Fruit fly (Drosophila melanogaster) S2 (cell line): ENCODE results near the gene croc.

Experiments
- CG8478 ChIP-seq: fragments of >200 bp; optimal IDR thresholded peaks from 2 replicates; lab custom pipeline; 2018
- CTCF ChIP-seq, 2 experiments: fragments of >200 bp; optimal IDR thresholded peaks; 2 replicates each; lab custom pipeline; 2018

Gene croc

DNA sequence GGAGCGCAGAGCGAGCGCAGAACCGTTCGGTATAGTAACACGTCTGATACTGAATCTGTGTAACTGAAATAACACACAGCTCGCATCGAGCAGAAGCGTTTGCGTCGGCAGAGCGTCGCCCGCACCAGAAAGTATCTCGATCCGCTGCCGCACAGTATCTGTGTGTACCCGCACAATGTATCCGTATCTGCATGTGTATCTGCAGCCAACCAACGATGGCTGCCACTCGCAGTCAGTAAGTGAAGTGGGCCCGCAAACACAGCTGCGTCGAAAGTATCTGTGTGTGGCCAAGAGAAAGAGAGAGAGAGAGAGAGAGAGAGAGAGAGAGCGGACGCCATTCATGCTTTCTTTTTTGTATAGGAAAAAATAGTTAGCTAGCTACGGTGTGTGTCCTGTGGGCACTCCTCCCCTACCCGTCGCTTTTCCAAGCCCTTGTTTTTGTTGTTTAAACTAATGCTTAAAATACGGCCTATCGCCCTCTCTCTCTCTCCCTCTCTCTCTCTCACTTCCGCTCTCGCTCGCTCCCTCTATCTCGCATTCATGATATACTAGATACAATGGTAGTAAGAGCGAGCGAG lies at the start of gene croc:
Gene croc (minus strand): TSS at position 51 of the 578 bp plus-strand sequence.
- TF ChIP-seq CTCF (optimal IDR thresholded peaks at IDR 0.05; lab: Kevin White, UChicago) (peak in 1 of 2 experiments; percentile 12), CG8478 (lab: Kevin White, UChicago) (no peak)

DNA sequence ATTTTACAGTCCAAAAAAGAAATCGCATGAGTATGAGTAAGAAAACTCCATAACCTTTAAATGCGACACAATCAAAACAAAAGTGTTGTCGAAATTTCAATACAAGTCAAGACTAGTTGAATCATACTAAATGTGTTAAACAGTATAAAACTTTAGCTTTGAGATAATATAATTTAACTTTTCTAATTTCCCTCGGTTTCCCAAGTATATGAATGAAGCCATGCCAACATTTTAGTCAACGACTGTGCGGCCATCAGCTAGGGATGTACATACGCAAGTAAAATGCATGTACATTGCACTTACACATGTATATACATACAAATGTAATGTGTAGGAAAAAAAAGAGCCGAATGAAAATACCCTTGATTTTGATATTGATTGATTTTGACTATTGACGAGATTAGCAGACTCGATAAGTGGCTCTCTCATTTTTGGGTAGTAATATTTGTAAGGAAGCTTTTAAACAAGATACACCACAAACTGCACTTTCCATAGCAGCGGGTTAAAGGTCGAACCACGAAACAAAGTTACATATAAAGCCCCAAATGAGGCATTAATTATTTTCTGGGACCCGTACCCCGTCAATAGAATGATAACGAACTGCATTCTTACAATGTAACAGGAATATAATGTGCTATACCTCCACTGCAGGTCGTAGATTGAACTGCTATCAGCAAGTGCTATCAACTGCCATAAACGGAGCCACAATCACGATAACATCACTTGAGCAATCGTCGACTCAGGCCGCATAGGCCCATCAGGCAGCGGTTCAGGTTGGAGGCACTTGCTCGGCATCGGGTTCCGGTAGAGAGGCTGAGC lies 48.0 kb upstream of the croc start:
- TF ChIP-seq CTCF (optimal IDR thresholded peaks at IDR 0.05; lab: Kevin White, UChicago) (no peak), CG8478 (lab: Kevin White, UChicago) (no peak)

DNA sequence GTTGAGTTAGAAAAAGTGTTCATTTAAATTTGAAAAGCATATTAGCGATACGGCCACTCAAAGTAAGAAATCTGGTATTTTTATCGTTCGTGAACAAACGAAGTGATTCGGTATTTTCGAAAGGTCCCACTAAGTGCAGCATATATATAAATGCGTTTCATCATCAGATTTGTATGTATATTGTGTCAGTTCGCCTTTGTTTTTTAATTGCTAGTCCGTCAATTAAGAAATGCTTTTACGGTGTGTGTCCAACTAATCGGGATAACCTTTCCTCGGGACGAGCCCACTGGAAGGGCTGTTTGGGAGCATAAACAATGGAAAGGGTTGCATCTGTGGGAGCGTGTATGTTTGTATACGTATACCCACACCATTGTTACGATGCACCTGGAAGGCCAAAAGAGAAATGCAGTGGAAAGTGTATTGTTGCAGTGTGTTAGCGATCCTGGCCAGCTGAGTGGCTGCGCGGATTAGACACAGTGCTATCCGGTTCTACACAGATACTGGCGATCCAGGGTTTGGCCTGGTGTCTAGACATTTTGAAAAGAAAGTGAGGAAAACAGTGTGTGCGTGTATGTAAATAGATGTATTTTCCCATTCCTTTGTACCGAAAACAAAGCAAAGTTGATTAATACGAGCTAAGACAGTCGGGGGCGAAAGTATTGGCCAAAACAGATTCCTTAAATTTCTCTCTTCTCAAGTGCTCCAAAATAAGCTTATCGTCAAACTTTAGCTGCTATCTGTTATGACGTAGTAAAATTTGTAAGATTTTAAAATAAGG lies 47.0 kb upstream of the croc start, which contains the start of gene CG7611:
Gene CG7611 (plus strand): TSS at position 128 of the 778 bp plus-strand sequence.
- TF ChIP-seq CG8478 (lab: Kevin White, UChicago) = no peak
- peak in 1 of 2 experiments; percentile 1 for TF ChIP-seq CTCF (optimal IDR thresholded peaks at IDR 0.05; lab: Kevin White, UChicago)

DNA sequence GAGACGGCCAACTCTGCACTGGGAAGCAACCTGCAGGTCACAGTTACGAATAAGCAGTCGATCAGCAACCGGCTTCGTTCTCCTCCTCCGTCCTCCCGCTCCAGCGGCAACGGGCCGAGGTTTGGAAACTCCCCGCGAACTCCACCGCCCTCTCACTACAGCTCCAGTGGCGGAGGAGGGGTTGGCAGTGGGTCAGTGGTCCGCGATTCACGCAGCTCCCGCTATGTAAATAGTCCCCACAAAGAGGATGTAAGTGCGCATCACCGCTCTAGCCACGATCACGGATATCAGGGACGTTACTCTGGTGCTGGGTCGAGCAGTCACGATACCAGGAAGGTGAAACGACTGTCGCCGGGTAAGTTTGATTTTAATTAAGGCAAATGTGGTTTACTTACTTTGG lies 42.1 kb upstream of the croc start:
- TF ChIP-seq CTCF (optimal IDR thresholded peaks at IDR 0.05; lab: Kevin White, UChicago) (no peak), CG8478 (lab: Kevin White, UChicago) (no peak)

DNA sequence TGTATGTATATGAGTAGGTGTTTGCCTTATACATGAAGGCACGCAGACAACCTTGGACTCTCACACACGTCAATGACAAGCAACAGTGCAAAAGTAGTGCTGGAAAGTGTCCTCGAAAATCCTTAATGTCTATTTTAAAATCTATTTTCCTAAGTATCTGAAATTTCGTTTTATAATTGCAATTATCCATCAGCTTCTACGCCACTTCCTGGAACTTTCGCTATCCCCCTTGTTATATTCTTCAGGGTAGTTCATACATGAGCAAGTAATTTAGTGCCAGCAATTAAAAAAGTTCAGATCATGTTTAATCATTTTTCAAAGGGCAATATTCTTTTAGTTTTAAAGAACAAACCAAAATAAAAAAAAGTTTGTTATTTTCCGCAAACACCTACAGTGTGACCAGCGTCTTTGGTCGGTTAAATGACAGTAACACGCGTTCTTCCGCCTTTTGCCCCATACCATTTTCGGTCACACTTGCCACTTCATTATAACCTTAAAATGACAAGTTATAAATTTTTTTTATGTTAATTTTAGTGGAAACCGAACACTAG lies 40.5 kb upstream of the croc start:
- no peak for TF ChIP-seq CTCF (optimal IDR thresholded peaks at IDR 0.05; lab: Kevin White, UChicago)
- TF ChIP-seq CG8478 (lab: Kevin White, UChicago) = no peak

DNA sequence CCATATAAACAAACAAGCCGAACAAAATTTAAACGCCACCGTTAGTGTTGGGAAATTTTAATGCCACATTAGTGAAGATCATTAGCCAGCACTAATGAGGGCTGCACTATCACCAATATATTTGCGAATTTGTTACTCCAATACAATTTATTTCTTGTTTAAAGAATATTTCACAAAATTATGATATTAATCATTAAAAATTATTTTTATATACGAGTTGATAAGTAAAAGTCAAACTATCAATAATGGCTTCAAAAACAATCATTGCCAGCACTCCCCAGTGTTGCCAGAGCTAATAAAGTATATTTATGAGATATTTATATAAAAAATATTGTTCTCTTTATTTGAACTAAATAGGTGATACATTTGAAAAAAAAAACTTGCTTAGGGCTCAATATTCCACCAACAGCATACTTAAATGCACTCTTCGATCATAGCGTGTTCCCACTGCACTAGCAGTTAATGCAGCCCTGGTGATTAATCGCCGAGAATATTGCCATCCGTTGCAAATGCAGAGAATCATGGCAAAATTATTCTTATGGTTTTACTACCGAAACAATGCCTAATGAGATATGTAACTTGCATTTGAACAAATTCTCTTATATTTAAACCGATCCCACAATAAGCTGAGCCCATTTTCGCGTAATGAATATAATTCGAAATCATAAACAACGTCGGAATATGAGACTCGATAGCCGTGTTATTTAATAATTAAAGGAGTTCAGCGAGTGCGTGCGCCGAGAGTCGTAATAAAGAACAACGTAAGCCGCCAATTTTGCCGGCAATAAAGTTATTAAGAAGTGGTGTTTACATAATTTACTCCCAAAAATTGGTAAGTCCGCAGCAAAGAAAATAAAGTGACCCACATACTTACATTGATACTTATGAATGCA lies 39.8 kb upstream of the croc start, which contains the start of the genes SAK and Cdk12:
Gene SAK (minus strand): TSS at position 65 of the 893 bp plus-strand sequence.
Gene Cdk12 (plus strand): TSS at position 484 of the 893 bp plus-strand sequence.
- TF ChIP-seq CG8478 (lab: Kevin White, UChicago) = no peak
- no peak for TF ChIP-seq CTCF (optimal IDR thresholded peaks at IDR 0.05; lab: Kevin White, UChicago)

DNA sequence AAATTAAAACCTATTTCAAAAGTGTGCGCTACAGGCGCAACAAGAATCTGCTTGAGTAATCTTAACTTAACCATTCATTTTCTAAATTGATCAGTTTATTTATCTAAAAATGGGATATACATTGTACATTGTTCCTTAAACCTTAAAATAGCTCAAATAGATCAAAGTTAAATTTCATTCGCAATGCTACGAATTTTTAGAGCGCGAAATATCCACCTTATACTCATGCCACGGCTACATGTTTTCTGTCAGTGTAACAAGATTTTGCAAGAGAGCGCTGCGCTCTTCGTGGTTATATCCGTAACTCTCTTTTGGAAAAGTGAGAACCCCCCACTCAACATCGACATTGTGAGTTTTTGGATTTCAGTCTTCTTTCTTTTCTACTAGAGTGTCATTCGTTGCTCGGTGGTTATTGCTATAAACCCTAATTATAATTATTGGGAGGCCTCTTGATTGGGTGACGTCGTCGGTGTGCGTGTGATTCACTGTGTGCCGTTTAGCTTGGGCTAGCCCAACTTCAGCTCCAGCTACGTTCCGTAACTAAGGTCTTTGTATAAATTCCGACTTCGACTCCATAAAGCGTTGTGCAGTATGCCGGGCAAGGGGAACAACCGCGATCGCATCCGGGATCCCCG lies 33.3 kb upstream of the croc start:
- TF ChIP-seq CTCF (optimal IDR thresholded peaks at IDR 0.05; lab: Kevin White, UChicago) (no peak), CG8478 (lab: Kevin White, UChicago) (no peak)

DNA sequence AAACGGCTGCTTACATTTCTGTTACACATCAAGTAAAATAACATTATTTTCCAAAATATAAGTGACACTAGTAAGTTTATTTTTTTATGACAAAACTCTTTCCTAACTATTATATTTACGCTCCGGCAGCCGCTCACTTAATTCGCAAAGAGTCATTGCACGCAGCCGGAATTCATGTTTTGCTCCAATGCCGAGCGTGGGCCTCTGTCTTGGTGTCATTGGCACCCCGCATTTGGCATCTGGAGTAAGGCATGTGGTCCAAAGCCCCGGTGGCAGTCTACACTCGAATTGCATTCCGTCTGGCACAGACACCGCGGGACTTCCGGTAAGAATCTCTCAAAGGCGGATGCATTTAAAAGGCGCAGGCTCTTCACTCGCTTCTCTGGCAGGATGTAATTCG lies 32.3 kb upstream of the croc start:
- TF ChIP-seq CG8478 (lab: Kevin White, UChicago) (no peak), CTCF (optimal IDR thresholded peaks at IDR 0.05; lab: Kevin White, UChicago) (no peak)

DNA sequence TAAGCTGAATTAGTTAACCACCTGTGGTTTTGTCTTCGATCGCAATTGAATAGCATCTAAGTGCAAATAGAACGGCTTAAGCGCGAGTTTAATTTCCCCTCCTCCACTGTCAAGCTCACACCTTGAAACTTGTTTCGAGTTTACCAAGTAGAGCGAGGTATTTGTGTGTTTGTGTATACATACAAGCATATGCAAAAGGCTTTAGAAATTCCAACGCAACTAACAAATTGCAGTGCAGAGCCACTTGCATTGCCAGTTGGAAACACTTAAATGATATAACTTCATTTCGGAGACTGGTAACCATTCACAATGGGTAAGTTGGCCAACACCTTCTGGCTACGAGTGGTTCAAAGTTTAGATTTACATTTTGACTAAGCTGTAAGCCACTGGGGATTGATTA lies 31.7 kb upstream of the croc start:
- TF ChIP-seq CTCF (optimal IDR thresholded peaks at IDR 0.05; lab: Kevin White, UChicago) (no peak), CG8478 (lab: Kevin White, UChicago) (no peak)

DNA sequence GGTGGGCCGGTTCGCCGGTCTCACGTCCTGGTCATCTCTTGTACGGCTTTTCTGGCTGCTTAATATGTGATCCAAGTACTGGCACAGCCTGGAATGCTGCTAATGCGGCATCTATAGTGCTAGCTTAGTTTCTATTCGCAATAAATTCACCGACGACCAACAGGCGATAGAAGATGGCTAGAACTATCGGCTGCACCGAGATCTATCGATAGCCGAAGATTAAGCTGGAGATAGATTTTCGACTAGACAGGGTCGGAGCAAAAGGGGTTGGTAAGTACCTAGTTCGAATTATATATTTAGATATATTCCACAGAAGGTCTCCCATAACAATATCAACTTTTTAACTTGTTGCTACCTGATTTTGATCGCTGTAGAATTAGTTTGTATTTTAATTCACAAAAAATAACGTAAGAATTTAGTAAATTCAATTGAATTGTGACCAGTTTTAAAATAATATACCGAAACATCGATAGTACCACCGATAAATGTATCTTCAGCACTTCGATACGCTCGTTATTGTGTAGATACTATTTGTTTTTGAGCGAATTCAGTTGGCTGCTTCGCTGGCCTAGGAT lies 31.2 kb upstream of the croc start, which contains the start of the genes Glg1 and M6:
Gene Glg1 (minus strand): TSS at position 185 of the 575 bp plus-strand sequence.
Gene M6 (plus strand): TSS at position 499 of the 575 bp plus-strand sequence.
- TF ChIP-seq CG8478 (lab: Kevin White, UChicago) = no peak
- peak; percentile 27 to 47 for TF ChIP-seq CTCF (optimal IDR thresholded peaks at IDR 0.05; lab: Kevin White, UChicago)

DNA sequence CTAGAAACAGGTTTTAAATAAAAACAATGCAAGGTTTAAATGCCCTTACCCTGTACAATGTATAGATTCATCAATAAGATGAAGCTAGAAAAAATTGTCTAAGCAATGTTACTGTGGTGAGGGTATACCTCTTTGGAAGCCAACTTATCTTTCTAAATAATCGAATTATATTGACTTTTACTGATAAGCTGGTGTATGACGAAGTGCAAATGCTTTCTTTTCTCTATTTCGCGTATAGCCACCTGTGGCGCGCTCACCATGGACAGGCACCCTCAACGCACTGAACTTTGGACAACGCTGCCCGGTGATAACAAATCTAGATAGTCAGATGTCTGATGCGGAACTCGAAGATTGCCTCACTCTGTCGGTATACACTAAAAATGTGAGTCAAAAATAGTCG lies 25.6 kb upstream of the croc start:
- TF ChIP-seq CG8478 (lab: Kevin White, UChicago) = no peak
- no peak for TF ChIP-seq CTCF (optimal IDR thresholded peaks at IDR 0.05; lab: Kevin White, UChicago)

DNA sequence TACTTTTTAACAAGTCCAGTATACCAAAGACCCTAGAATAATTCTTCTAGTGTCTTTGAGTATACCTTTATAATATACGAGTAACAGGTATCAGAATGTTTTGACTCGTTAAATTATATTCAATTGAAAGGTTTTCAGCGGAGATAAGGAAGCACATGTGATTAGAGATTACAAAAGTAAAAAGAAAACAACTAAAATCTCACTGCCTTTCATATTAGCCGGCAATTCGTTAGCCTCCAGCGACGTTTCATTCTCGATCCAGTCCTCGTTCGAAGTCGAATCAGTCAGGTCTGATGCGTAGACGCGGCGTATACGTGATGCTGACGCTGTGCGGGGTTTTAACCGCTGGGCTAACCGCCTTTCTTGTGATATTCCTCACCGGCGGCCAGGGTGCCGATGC lies 24.9 kb upstream of the croc start, which contains the start of gene Est-Q:
Gene Est-Q (plus strand): TSS at position 250 of the 400 bp plus-strand sequence.
- TF ChIP-seq CG8478 (lab: Kevin White, UChicago) (no peak), CTCF (optimal IDR thresholded peaks at IDR 0.05; lab: Kevin White, UChicago) (no peak)
